Worm (Caenorhabditis elegans) whole organism, L2 larva: ENCODE data around the gene C07A9.9.

Source experiments
- aly-2 ChIP-seq: fragments of 150-350 bp; optimal IDR thresholded peaks from 2 replicates; lab custom pipeline; 2014; ENCODE audit warnings: missing biosample characterization, missing genetic modification characterization
- fos-1 ChIP-seq: fragments of 150-350 bp; optimal IDR thresholded peaks from 2 replicates; lab custom pipeline; 2014; ENCODE audit warnings: missing biosample characterization, missing genetic modification characterization
- nhr-12 ChIP-seq: fragments of 150-350 bp; optimal IDR thresholded peaks from 2 replicates; lab custom pipeline; 2014; ENCODE audit warnings: missing biosample characterization, missing genetic modification characterization
- sem-4 ChIP-seq: fragments of 150-350 bp; optimal IDR thresholded peaks from 2 replicates; lab custom pipeline; 2014; ENCODE audit warnings: missing biosample characterization, missing genetic modification reagents, missing genetic modification characterization
- unc-62 ChIP-seq: fragments of 150-350 bp; optimal IDR thresholded peaks from 2 replicates; lab custom pipeline; 2014; ENCODE audit warnings: missing biosample characterization, missing genetic modification reagents, missing genetic modification characterization
- ztf-11 ChIP-seq: sonication (generic microtip); optimal IDR thresholded peaks from 2 replicates; lab custom pipeline; 2017; ENCODE audit warnings: missing biosample characterization, missing genetic modification characterization
- ztf-4 ChIP-seq: fragments of 150-350 bp; optimal IDR thresholded peaks from 2 replicates; lab custom pipeline; 2014; ENCODE audit warnings: missing biosample characterization, missing genetic modification characterization

ce11 chrIII:9637016-9637415 is 30.4 kb downstream of the C07A9.9 start, which contains the start of gene gei-13:
- TF ChIP-seq fos-1 (tag; lab: Kevin White, UChicago): no peak
- TF ChIP-seq aly-2 (tag; lab: Kevin White, UChicago): no peak
- no peak for TF ChIP-seq nhr-12 (tag; lab: Kevin White, UChicago)
- no peak for TF ChIP-seq sem-4 (tag; lab: Kevin White, UChicago)
- TF ChIP-seq unc-62: no peak
- TF ChIP-seq ztf-4 (tag; lab: Kevin White, UChicago): no peak
- no peak for TF ChIP-seq ztf-11 (tag; lab: Kevin White, UChicago)
